Worm (Caenorhabditis elegans) whole organism, midembryonic: ENCODE data around the gene rars-2.

Experiments used
- T22C8.4 ChIP-seq: fragments of 200-800 bp; sonication (Bioruptor generic); IDR thresholded peaks from 2 replicates; pipeline ENCODE4 v1.3.6; 2022; ENCODE audit warnings: missing genetic modification characterization, missing compliant biosample characterization
- cog-1 ChIP-seq: sonication (generic microtip); optimal IDR thresholded peaks from 2 replicates; lab custom pipeline; 2016; ENCODE audit warnings: missing genetic modification characterization, missing compliant biosample characterization
- flt-1 ChIP-seq: fragments of 200-800 bp; sonication (Bioruptor generic); IDR thresholded peaks from 2 replicates; pipeline ENCODE4 v1.3.6; 2022; ENCODE audit warnings: missing genetic modification characterization, missing compliant biosample characterization
- klf-2 ChIP-seq: fragments of 200-800 bp; sonication (Bioruptor generic); conservative IDR thresholded peaks from 2 replicates; pipeline ENCODE4 v1.3.6; 2022; ENCODE audit warnings: missing genetic modification reagents, missing genetic modification characterization, missing compliant biosample characterization
- med-1 ChIP-seq: sonication (generic microtip); optimal IDR thresholded peaks from 2 replicates; lab custom pipeline; 2017; ENCODE audit warnings: missing genetic modification characterization, mild to moderate bottlenecking, missing compliant biosample characterization, antibody characterized with exemption, missing genetic modification reagents; ENCODE audit not compliant: insufficient read depth
- ref-1 ChIP-seq: fragments of 200-800 bp; sonication (Bioruptor generic); conservative IDR thresholded peaks from 2 replicates; pipeline ENCODE4 v1.3.6; 2022; ENCODE audit warnings: missing genetic modification reagents, missing genetic modification characterization, missing compliant biosample characterization
- tab-1 ChIP-seq: fragments of 200-800 bp; sonication (Bioruptor generic); IDR thresholded peaks from 2 replicates; pipeline ENCODE4 v1.3.6; 2022; ENCODE audit warnings: missing genetic modification characterization, missing compliant biosample characterization
- ztf-23 ChIP-seq: fragments of 200-800 bp; sonication (Bioruptor generic); IDR thresholded peaks from 2 replicates; pipeline ENCODE4 v1.3.6; 2022; ENCODE audit warnings: missing genetic modification reagents, missing genetic modification characterization, missing compliant biosample characterization

DNA sequence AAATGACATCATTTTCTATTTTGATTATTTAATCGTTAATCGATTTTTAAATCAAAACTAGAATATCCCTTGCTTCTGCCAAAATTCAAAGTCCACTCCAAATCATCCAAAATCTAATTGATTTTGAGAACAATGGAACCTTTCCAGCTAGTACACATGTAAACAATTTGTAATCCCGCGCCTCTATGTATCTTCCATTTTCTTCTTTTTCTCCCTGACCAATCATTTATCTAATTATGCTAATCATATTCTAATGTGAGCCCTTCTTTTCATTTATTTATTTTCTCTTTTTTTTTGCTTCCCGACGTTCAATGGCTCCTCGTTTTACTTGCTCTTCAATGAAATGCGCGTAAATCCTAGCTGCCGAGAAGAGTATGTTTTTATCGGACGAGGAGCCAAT is 12.8 kb downstream of the rars-2 start:
- no peak for TF ChIP-seq tab-1 (GFP tag; lab: Robert Waterston, UW)
- TF ChIP-seq med-1 (GFP tag; lab: Kevin White, UChicago): no peak
- TF ChIP-seq flt-1 (GFP tag; lab: Robert Waterston, UW): no peak
- no peak for TF ChIP-seq cog-1 (tag; lab: Kevin White, UChicago)
- no peak for TF ChIP-seq T22C8.4
- no peak for TF ChIP-seq klf-2 (GFP tag; lab: Robert Waterston, UW)
- no peak for TF ChIP-seq ztf-23 (GFP tag; lab: Robert Waterston, UW)
- no peak for TF ChIP-seq ref-1
